Worm (Caenorhabditis elegans) whole organism, L1 larva: ENCODE data around the gene F35H8.2.

ENCODE experiments used
- aly-2 ChIP-seq: fragments of 150-350 bp; optimal IDR thresholded peaks from 2 replicates; lab custom pipeline; 2014; ENCODE audit warnings: missing biosample characterization, missing genetic modification characterization
- blmp-1 ChIP-seq: fragments of 150-350 bp; optimal IDR thresholded peaks from 2 replicates; lab custom pipeline; 2014; ENCODE audit warnings: missing biosample characterization, missing genetic modification characterization
- ces-1 ChIP-seq: fragments of 150-350 bp; optimal IDR thresholded peaks from 2 replicates; lab custom pipeline; 2014; ENCODE audit warnings: missing biosample characterization, missing genetic modification reagents, missing genetic modification characterization
- elt-3 ChIP-seq, 6 experiments: fragments of 150-350 bp in 1 of 6; sonication (generic microtip); optimal IDR thresholded peaks; 2 replicates each; lab custom pipeline; 2017 to 2018; ENCODE audit warnings: missing biosample characterization in 6 of 6, missing genetic modification characterization in 6 of 6, inconsistent platforms in 1 of 6
- fkh-4 ChIP-seq: sonication (generic microtip); optimal IDR thresholded peaks from 2 replicates; lab custom pipeline; 2016; ENCODE audit warnings: missing compliant biosample characterization, missing genetic modification characterization, borderline replicate concordance
- fkh-8 ChIP-seq: sonication (generic microtip); optimal IDR thresholded peaks from 2 replicates; lab custom pipeline; 2016; ENCODE audit warnings: mild to moderate bottlenecking, missing genetic modification characterization, missing compliant biosample characterization
- fos-1 ChIP-seq: fragments of 150-350 bp; optimal IDR thresholded peaks from 2 replicates; lab custom pipeline; 2014; ENCODE audit warnings: missing biosample characterization, missing genetic modification characterization
- lin-13 ChIP-seq: fragments of 150-350 bp; optimal IDR thresholded peaks from 2 replicates; lab custom pipeline; 2014; ENCODE audit warnings: missing biosample characterization, missing genetic modification reagents, missing genetic modification characterization
- lin-35 ChIP-seq, 2 experiments: fragments of 150-350 bp; optimal IDR thresholded peaks; 2 replicates each; lab custom pipeline; 2014; ENCODE audit warnings: missing biosample characterization in 2 of 2, missing genetic modification characterization in 2 of 2, missing genetic modification reagents in 2 of 2
- nhr-11 ChIP-seq: fragments of 150-350 bp; optimal IDR thresholded peaks from 2 replicates; lab custom pipeline; 2014; ENCODE audit warnings: missing biosample characterization, missing genetic modification characterization
- nhr-77 ChIP-seq: fragments of 150-350 bp; optimal IDR thresholded peaks from 2 replicates; lab custom pipeline; 2014; ENCODE audit warnings: missing biosample characterization, missing genetic modification characterization
- nhr-90 ChIP-seq: sonication (generic microtip); optimal IDR thresholded peaks from 2 replicates; lab custom pipeline; 2016; ENCODE audit warnings: mild to moderate bottlenecking, missing genetic modification characterization, missing compliant biosample characterization; ENCODE audit not compliant: poor library complexity
- pqm-1 ChIP-seq: sonication (generic microtip); optimal IDR thresholded peaks from 3 replicates; lab custom pipeline; 2017; ENCODE audit warnings: missing biosample characterization, missing genetic modification characterization
- rnt-1 ChIP-seq: sonication (generic microtip); optimal IDR thresholded peaks from 2 replicates; lab custom pipeline; 2016; ENCODE audit warnings: mild to moderate bottlenecking, missing genetic modification characterization, moderate library complexity, missing compliant biosample characterization

DNA sequence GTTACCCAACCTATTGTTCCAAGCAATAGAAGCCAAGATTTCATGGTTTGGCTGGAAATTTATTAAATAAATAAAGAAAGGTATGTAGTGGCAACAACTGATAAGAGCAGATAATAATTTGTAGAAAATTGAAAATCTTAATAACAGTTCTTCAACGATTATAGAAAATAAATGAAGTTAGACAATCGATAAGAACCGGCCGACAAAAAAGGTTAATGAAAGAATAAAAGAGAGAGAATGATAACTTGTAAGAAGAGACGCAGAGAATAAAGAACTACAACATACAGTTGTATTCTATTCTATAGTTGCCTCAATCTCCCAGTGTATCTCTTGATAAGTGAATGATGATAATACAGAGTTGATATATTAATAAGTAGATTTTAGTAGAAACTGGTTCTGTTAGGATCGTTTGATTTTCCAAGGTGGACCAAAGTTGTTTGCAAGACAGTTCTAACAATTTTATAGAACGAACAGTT, 31.5 kb downstream of the F35H8.2 start, which contains the start of gene ugt-58:
- TF ChIP-seq aly-2 (no peak), nhr-90 (tag; lab: Kevin White, UChicago) (no peak), fos-1 (no peak), rnt-1 (tag; lab: Kevin White, UChicago) (no peak), lin-35 (GFP tag; optimal IDR thresholded peaks at IDR 0.05; lab: Kevin White, UChicago) (peak in 1 of 2 experiments; percentile 39), pqm-1 (tag; lab: Kevin White, UChicago) (no peak), nhr-77 (tag; lab: Kevin White, UChicago) (no peak), ces-1 (GFP tag; lab: Kevin White, UChicago) (no peak), nhr-11 (tag; lab: Kevin White, UChicago) (no peak), fkh-8 (no peak), fkh-4 (tag; lab: Kevin White, UChicago) (no peak), elt-3 (tag; optimal IDR thresholded peaks at IDR 0.05; lab: Kevin White, UChicago) (peak in 5 of 6 experiments; percentile 33 to 74 (median 53)), blmp-1 (tag; lab: Kevin White, UChicago) (peak; percentile 23), lin-13 (GFP tag; lab: Kevin White, UChicago) (no peak)
